Fruit fly (Drosophila melanogaster): ENCODE data around the gene CG34301.

CG34301 gene

dm6 chr3R:8773135-8773534, at the start of gene CG34301:
TSS of gene CG34301 (plus strand) at chr3R:8773435.
- no peak for TF ChIP-seq noc (tag; optimal IDR thresholded peaks at IDR 0.05)

dm6 chr3R:8725179-8725578, 48.1 kb upstream of the CG34301 start, which contains the start of gene ouib:
TSS of gene ouib (plus strand) at chr3R:8725479.
- TF ChIP-seq noc (tag; optimal IDR thresholded peaks at IDR 0.05) = no peak

dm6 chr3R:8726632-8727031, 46.6 kb upstream of the CG34301 start, which contains the start of gene CG8159:
TSS of gene CG8159 (plus strand) at chr3R:8726854.
- no peak for TF ChIP-seq noc (tag; optimal IDR thresholded peaks at IDR 0.05)

- no peak for TF ChIP-seq noc (tag; optimal IDR thresholded peaks at IDR 0.05)
These were observed 43.7 kb upstream of the CG34301 start, which contains the start of gene ranshi for dm6 chr3R:8729542-8729941. TSS of gene ranshi (minus strand) at chr3R:8729693.

- peak; percentile 93 for TF ChIP-seq noc (tag; optimal IDR thresholded peaks at IDR 0.05)
These were observed 41.5 kb upstream of the CG34301 start, which contains the start of the genes M1BP and CG8202 for dm6 chr3R:8731597-8732263. TSS of gene M1BP (minus strand) at chr3R:8731698. TSS of gene CG8202 (plus strand) at chr3R:8732091.

- TF ChIP-seq noc (tag; optimal IDR thresholded peaks at IDR 0.05) = no peak
These were observed 34.0 kb upstream of the CG34301 start for dm6 chr3R:8739161-8739783.

- no peak for TF ChIP-seq noc (tag; optimal IDR thresholded peaks at IDR 0.05)
These were observed 33.1 kb upstream of the CG34301 start for dm6 chr3R:8740118-8740517.

dm6 chr3R:8741248-8741647, 32.0 kb upstream of the CG34301 start:
- TF ChIP-seq noc (tag; optimal IDR thresholded peaks at IDR 0.05) = no peak

- TF ChIP-seq noc (tag; optimal IDR thresholded peaks at IDR 0.05) = no peak
These were observed 31.3 kb upstream of the CG34301 start for dm6 chr3R:8741941-8742340.

dm6 chr3R:8742661-8743060, 30.6 kb upstream of the CG34301 start:
- no peak for TF ChIP-seq noc (tag; optimal IDR thresholded peaks at IDR 0.05)

- TF ChIP-seq noc (tag; optimal IDR thresholded peaks at IDR 0.05) = peak; percentile 51
These were observed 29.0 kb upstream of the CG34301 start for dm6 chr3R:8744198-8744597.

dm6 chr3R:8746354-8746753, 26.9 kb upstream of the CG34301 start:
- TF ChIP-seq noc (tag; optimal IDR thresholded peaks at IDR 0.05) = no peak

- no peak for TF ChIP-seq noc (tag; optimal IDR thresholded peaks at IDR 0.05)
These were observed 25.9 kb upstream of the CG34301 start, which contains the start of the genes CG9801 and Nasp for dm6 chr3R:8747134-8747870. TSS of gene CG9801 (minus strand) at chr3R:8747675. TSS of gene Nasp (plus strand) at chr3R:8747798.

dm6 chr3R:8747871-8748775, 25.1 kb upstream of the CG34301 start:
- TF ChIP-seq noc (tag; optimal IDR thresholded peaks at IDR 0.05) = peak; percentile 83

dm6 chr3R:8748776-8749126, 24.5 kb upstream of the CG34301 start:
- no peak for TF ChIP-seq noc (tag; optimal IDR thresholded peaks at IDR 0.05)

All from whole organism, larva.